Fruit fly (Drosophila melanogaster): Measurements from ENCODE around the gene Zdhhc8.

- TF ChIP-seq br (GFP tag; optimal IDR thresholded peaks at IDR 0.05) = no peak
- no peak for TF ChIP-seq Abd-B (GFP tag; optimal IDR thresholded peaks at IDR 0.05)
Observed at dm6 chrX:9330387-9330786, 25.6 kb downstream of the Zdhhc8 start, which contains the start of gene CG34450.

Measured in whole organism, wandering third instar larva.